Worm (Caenorhabditis elegans): ENCODE measurements around the gene paqr-3.
"Not testable (repeated sequence)": the region's sequence is repeated elsewhere in the genome, so short reads cannot be mapped to it uniquely, and the experiment has no call there.

DNA sequence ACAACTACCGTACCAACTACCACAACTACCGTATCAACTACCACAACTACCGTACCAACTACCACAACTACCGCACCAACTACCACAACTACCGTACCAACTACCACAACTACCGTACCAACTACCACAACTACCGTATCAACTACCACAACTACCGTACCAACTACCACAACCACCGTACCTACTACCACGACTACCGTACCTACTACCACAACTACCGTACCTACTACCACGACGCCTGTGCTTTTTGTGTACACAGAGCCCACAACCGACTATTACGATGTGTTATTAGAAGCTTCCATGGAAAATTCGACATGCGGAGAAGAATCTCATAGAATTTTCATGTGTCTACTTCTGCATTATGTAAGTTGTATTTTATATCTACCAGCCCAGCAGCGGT, 43.9 kb upstream of the paqr-3 start, which contains the start of gene F55B11.5:
- TF ChIP-seq ceh-2 (tag; optimal IDR thresholded peaks at IDR 0.05); fkh-10 (GFP tag; optimal IDR thresholded peaks at IDR 0.05); hlh-30 (tag; optimal IDR thresholded peaks at IDR 0.05; ENCODE audit: insufficient read depth); ama-1 (optimal IDR thresholded peaks at IDR 0.05); nfya-1 (tag; optimal IDR thresholded peaks at IDR 0.05); madf-2 (tag; optimal IDR thresholded peaks at IDR 0.05); hlh-8 (tag; optimal IDR thresholded peaks at IDR 0.05); hlh-15 (tag; optimal IDR thresholded peaks at IDR 0.05); pqm-1 (tag; optimal IDR thresholded peaks at IDR 0.05); C08G9.2 (tag; optimal IDR thresholded peaks at IDR 0.05): not testable (repeated sequence)
